Fruit fly (Drosophila melanogaster): ENCODE data around the gene Vps8.

Gene Vps8

dm6 chr3L:6488405-6488804, 6.7 kb downstream of the Vps8 start, which contains the start of the genes CG10147 and Bulli:
Gene CG10147 (minus strand): TSS chr3L:6488424.
Gene Bulli (plus strand): TSS chr3L:6488681.
- TF ChIP-seq insv (optimal IDR thresholded peaks at IDR 0.05) (no peak), Myc (optimal IDR thresholded peaks at IDR 0.05) (no peak)

DNA sequence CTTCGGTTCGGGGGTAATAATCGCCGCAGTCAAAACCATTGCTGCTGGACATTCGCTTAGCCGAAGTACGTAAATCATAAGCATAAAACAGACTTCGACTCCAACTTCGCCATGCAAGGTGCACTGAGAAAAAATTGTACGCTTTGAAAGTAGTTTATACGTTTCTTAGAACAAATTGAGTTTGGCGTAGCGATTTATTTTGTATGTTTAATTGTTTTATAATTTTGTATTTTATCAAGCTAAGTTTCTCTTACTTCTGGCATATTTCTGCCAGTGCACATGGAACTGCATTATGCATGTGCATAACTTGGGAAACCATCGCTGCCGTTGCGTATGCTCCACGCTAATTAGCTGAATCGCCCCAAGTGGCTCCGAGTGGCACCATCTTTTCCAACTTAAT, 12.3 kb downstream of the Vps8 start:
- TF ChIP-seq h (optimal IDR thresholded peaks at IDR 0.05) (no peak), Myc (optimal IDR thresholded peaks at IDR 0.05) (no peak), insv (optimal IDR thresholded peaks at IDR 0.05) (no peak), ttk (optimal IDR thresholded peaks at IDR 0.05) (no peak), Sin3A (optimal IDR thresholded peaks at IDR 0.05) (no peak), psq (optimal IDR thresholded peaks at IDR 0.05) (no peak)

DNA sequence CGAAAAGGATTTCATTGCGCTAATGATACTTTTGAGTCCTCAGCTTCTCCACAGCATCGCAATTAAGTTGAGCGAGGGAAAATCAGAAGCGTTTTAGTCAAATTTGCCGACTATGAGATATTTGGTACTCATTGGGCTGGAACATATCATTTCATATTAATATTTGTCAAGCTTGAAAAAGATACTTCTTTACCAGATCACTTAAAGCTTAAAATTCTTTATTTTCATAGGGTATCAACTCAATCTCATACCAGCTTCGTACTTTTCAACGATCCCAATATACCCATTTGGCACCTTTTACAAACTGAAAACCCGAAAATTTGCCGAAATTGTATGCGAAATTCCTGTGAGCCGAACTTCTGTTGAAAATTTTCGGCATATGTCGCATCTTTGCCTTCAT, 23.3 kb downstream of the Vps8 start:
- no peak for TF ChIP-seq Sin3A (optimal IDR thresholded peaks at IDR 0.05)
- TF ChIP-seq Myc (optimal IDR thresholded peaks at IDR 0.05): no peak
- TF ChIP-seq h (optimal IDR thresholded peaks at IDR 0.05): no peak
- no peak for TF ChIP-seq insv (optimal IDR thresholded peaks at IDR 0.05)
- no peak for TF ChIP-seq ttk (optimal IDR thresholded peaks at IDR 0.05)
- no peak for TF ChIP-seq psq (optimal IDR thresholded peaks at IDR 0.05)

DNA sequence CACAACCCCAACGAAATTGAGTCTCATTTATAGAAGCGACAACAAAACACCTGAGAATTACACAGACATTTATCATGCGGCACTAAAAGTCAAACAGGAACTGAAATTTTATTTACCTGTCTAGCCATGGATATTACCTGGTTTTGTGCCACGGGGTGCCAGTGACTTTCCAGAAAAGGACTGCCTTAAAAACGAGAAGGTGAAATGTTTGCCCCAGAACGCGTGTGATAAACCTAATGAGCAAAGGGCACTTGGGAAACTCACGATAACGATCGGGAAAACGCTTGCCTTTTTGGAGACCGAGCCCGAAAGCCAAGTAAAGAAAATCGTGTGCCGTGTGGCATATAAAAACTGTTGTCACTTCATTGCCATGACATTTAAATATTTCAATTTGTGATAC, 25.6 kb downstream of the Vps8 start:
- TF ChIP-seq Sin3A (optimal IDR thresholded peaks at IDR 0.05) (no peak), Myc (optimal IDR thresholded peaks at IDR 0.05) (no peak), insv (optimal IDR thresholded peaks at IDR 0.05) (no peak), h (optimal IDR thresholded peaks at IDR 0.05) (no peak), ttk (optimal IDR thresholded peaks at IDR 0.05) (no peak), psq (optimal IDR thresholded peaks at IDR 0.05) (no peak)

- TF ChIP-seq Sin3A (optimal IDR thresholded peaks at IDR 0.05) (no peak), h (optimal IDR thresholded peaks at IDR 0.05) (no peak), ttk (optimal IDR thresholded peaks at IDR 0.05) (no peak), insv (optimal IDR thresholded peaks at IDR 0.05) (no peak)
Observed at dm6 chr3L:6467691-6468329, 27.3 kb downstream of the Vps8 start.

- TF ChIP-seq h (optimal IDR thresholded peaks at IDR 0.05) (no peak), insv (optimal IDR thresholded peaks at IDR 0.05) (no peak), Myc (optimal IDR thresholded peaks at IDR 0.05) (no peak), psq (optimal IDR thresholded peaks at IDR 0.05) (no peak), ttk (optimal IDR thresholded peaks at IDR 0.05) (no peak), Sin3A (optimal IDR thresholded peaks at IDR 0.05) (no peak)
Observed at dm6 chr3L:6462199-6462598, 32.9 kb downstream of the Vps8 start.

- TF ChIP-seq insv (optimal IDR thresholded peaks at IDR 0.05) (no peak), Myc (optimal IDR thresholded peaks at IDR 0.05) (no peak), h (optimal IDR thresholded peaks at IDR 0.05) (no peak), psq (optimal IDR thresholded peaks at IDR 0.05) (no peak), Sin3A (optimal IDR thresholded peaks at IDR 0.05) (no peak), ttk (optimal IDR thresholded peaks at IDR 0.05) (no peak)
Observed at dm6 chr3L:6458725-6459124, 36.4 kb downstream of the Vps8 start.

DNA sequence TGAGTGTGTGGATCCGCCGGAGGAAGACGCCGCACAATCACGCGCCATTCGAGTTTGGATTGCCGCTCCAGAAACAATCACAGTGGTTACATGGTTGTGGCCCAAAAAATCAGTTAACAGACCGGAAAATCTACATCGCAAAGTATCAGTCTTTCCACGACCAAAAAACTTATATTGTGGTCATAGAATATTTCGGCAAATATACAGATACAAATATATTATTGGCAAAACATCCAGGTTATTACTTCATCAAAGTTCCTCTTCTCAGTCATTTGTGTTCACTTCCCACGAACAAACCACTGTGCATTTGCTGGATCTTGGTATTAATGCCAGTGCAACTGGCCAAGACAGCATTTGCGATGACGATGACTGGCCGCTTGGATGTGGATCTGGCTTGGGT, 37.2 kb downstream of the Vps8 start:
- no peak for TF ChIP-seq insv (optimal IDR thresholded peaks at IDR 0.05)
- no peak for TF ChIP-seq Myc (optimal IDR thresholded peaks at IDR 0.05)
- no peak for TF ChIP-seq psq (optimal IDR thresholded peaks at IDR 0.05)
- TF ChIP-seq h (optimal IDR thresholded peaks at IDR 0.05): no peak
- TF ChIP-seq Sin3A (optimal IDR thresholded peaks at IDR 0.05): no peak
- no peak for TF ChIP-seq ttk (optimal IDR thresholded peaks at IDR 0.05)

- TF ChIP-seq psq (optimal IDR thresholded peaks at IDR 0.05) (no peak), insv (optimal IDR thresholded peaks at IDR 0.05) (no peak), h (optimal IDR thresholded peaks at IDR 0.05) (no peak), Myc (optimal IDR thresholded peaks at IDR 0.05) (no peak), ttk (optimal IDR thresholded peaks at IDR 0.05) (no peak)
Observed at dm6 chr3L:6457208-6457607, 37.9 kb downstream of the Vps8 start.

DNA sequence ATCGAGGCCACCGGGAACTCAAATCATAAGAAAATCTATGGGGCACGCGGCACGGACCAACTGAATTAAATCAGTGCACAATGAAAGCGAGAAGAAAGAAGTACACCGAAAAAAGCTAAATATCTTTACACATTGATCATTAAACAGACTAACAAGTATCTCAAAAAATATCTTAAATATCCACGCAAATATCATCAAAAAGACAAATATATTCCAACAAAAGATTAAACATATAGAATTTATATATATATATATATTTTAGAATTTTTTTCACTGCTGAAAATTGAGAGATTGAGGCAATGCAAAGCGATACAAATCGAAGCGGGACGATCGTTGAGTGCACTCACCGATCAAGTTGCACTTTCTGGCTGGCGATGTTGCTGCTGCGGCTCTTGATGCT, 39.7 kb downstream of the Vps8 start:
- TF ChIP-seq ttk (optimal IDR thresholded peaks at IDR 0.05) (no peak), insv (optimal IDR thresholded peaks at IDR 0.05) (no peak), h (optimal IDR thresholded peaks at IDR 0.05) (no peak), Sin3A (optimal IDR thresholded peaks at IDR 0.05) (no peak), Myc (optimal IDR thresholded peaks at IDR 0.05) (no peak), psq (optimal IDR thresholded peaks at IDR 0.05) (no peak)

DNA sequence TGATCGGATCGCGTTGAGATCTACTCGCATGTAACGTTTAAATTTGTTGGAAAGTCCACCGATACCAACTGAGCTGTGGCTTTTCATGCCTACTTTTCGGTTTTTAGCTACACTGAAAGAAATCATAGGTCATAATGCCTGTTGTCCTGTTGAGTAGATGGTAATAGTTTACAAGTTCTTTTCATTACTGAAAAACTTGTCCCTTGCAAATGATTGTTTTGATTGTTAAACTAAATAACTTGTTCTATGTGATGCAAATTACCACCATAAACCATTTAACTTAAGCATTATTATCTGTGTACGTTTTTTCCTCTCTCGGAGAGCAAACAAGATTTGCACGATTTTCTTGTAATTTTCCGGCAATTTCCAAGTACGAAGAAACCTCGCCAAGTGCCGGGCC, 41.6 kb downstream of the Vps8 start:
- TF ChIP-seq ttk (optimal IDR thresholded peaks at IDR 0.05) (no peak), Myc (optimal IDR thresholded peaks at IDR 0.05) (no peak), Sin3A (optimal IDR thresholded peaks at IDR 0.05) (no peak), psq (optimal IDR thresholded peaks at IDR 0.05) (no peak), insv (optimal IDR thresholded peaks at IDR 0.05) (no peak), h (optimal IDR thresholded peaks at IDR 0.05) (no peak)

- TF ChIP-seq Myc (optimal IDR thresholded peaks at IDR 0.05) (no peak), psq (optimal IDR thresholded peaks at IDR 0.05) (no peak), h (optimal IDR thresholded peaks at IDR 0.05) (no peak), ttk (optimal IDR thresholded peaks at IDR 0.05) (no peak), insv (optimal IDR thresholded peaks at IDR 0.05) (no peak), Sin3A (optimal IDR thresholded peaks at IDR 0.05) (no peak)
Observed at dm6 chr3L:6452347-6452746, 42.8 kb downstream of the Vps8 start.

DNA sequence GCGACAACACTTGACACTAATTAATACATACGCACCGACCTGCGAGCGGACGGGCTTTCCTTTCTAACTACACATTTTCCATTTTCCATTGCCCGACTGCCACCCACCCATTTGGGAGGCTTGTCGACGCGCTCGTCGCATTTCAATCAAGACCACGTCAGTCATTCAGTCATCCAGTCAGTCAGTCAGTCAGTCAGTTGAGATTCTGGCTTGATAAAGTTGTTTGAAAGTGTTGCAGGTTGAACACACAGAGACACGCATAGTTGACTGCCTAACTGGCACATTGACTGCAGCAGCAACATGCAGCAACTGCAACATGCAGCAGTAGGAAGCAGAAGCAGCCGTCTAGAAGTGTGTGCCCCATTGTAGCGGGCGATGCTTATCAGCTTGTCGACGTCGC, 43.5 kb downstream of the Vps8 start:
- TF ChIP-seq ttk (optimal IDR thresholded peaks at IDR 0.05): no peak
- no peak for TF ChIP-seq Sin3A (optimal IDR thresholded peaks at IDR 0.05)
- TF ChIP-seq psq (optimal IDR thresholded peaks at IDR 0.05): no peak
- no peak for TF ChIP-seq h (optimal IDR thresholded peaks at IDR 0.05)
- TF ChIP-seq insv (optimal IDR thresholded peaks at IDR 0.05): no peak
